Fruit fly (Drosophila melanogaster) whole organism, embryonic: ENCODE data around the gene CG13114.

Experiments
- ATbp ChIP-seq: fragments of 200-800 bp; sonication (Bioruptor generic); optimal IDR thresholded peaks from 2 replicates; lab custom pipeline; 2017; ENCODE audit warnings: missing biosample characterization, mild to moderate bottlenecking, missing genetic modification characterization, missing genetic modification reagents
- BtbVII ChIP-seq: fragments of 200-800 bp; sonication (Bioruptor generic); optimal IDR thresholded peaks from 3 replicates; lab custom pipeline; 2017; ENCODE audit warnings: missing biosample characterization, mild to moderate bottlenecking, missing genetic modification characterization
- C15 ChIP-seq: fragments of 200-800 bp; sonication (Bioruptor generic); IDR thresholded peaks from 3 replicates; pipeline ENCODE4 v1.3.6; 2022; ENCODE audit warnings: missing biosample characterization, missing genetic modification characterization
- CG10209 ChIP-seq: fragments of 200-800 bp; sonication (Bioruptor generic); optimal IDR thresholded peaks from 3 replicates; lab custom pipeline; 2017; ENCODE audit warnings: missing biosample characterization, mild to moderate bottlenecking, missing genetic modification characterization, missing genetic modification reagents
- CG10462 ChIP-seq: fragments of 200-800 bp; sonication (Bioruptor generic); optimal IDR thresholded peaks from 2 replicates; lab custom pipeline; 2016; ENCODE audit warnings: missing biosample characterization, missing genetic modification characterization
- CG10565 ChIP-seq: fragments of 200-800 bp; sonication (Bioruptor generic); optimal IDR thresholded peaks from 3 replicates; lab custom pipeline; 2016; ENCODE audit warnings: missing biosample characterization, mild to moderate bottlenecking, missing genetic modification characterization
- CG11695 ChIP-seq: fragments of 200-800 bp; sonication (Bioruptor generic); IDR thresholded peaks from 3 replicates; pipeline ENCODE4 v1.3.6; 2022; ENCODE audit warnings: missing biosample characterization, missing genetic modification characterization
- CG12769 ChIP-seq: fragments of 200-800 bp; sonication (Bioruptor generic); optimal IDR thresholded peaks from 2 replicates; lab custom pipeline; 2019; ENCODE audit warnings: missing biosample characterization, mild to moderate bottlenecking, missing genetic modification characterization, moderate library complexity
- CG13123 ChIP-seq: fragments of 200-800 bp; sonication (Bioruptor generic); optimal IDR thresholded peaks from 2 replicates; lab custom pipeline; 2016; ENCODE audit warnings: missing biosample characterization, missing genetic modification characterization
- CG15073 ChIP-seq: fragments of 200-800 bp; sonication (Bioruptor generic); optimal IDR thresholded peaks from 2 replicates; lab custom pipeline; 2016; ENCODE audit warnings: missing biosample characterization, missing genetic modification characterization
- CG15269 ChIP-seq: fragments of 200-800 bp; sonication (Bioruptor generic); optimal IDR thresholded peaks from 2 replicates; lab custom pipeline; 2018; ENCODE audit warnings: missing biosample characterization, mild to moderate bottlenecking, missing genetic modification characterization, moderate library complexity
- CG1529 ChIP-seq: fragments of 200-800 bp; sonication (Bioruptor generic); optimal IDR thresholded peaks from 3 replicates; lab custom pipeline; 2018; ENCODE audit warnings: missing biosample characterization, missing genetic modification characterization
- CG1603 ChIP-seq: fragments of 200-800 bp; sonication (Bioruptor generic); optimal IDR thresholded peaks from 2 replicates; lab custom pipeline; 2019; ENCODE audit warnings: missing biosample characterization, mild to moderate bottlenecking, missing genetic modification characterization, moderate library complexity
- CG30431 ChIP-seq: fragments of 200-800 bp; sonication (Bioruptor generic); optimal IDR thresholded peaks from 2 replicates; lab custom pipeline; 2017; ENCODE audit warnings: missing biosample characterization, missing genetic modification characterization
- CG32532 ChIP-seq: fragments of 200-800 bp; sonication (Bioruptor generic); IDR thresholded peaks from 2 replicates; pipeline ENCODE4 v1.3.6; 2022; ENCODE audit warnings: missing biosample characterization, missing genetic modification characterization
- CG3281 ChIP-seq: fragments of 200-800 bp; sonication (Bioruptor generic); optimal IDR thresholded peaks from 3 replicates; lab custom pipeline; 2017; ENCODE audit warnings: missing biosample characterization, mild to moderate bottlenecking, missing genetic modification characterization
- CG3407 ChIP-seq: fragments of 200-800 bp; sonication (Bioruptor generic); optimal IDR thresholded peaks from 2 replicates; lab custom pipeline; 2018; ENCODE audit warnings: missing biosample characterization, mild to moderate bottlenecking, missing genetic modification characterization
- CG3995 ChIP-seq: fragments of 200-800 bp; sonication (Bioruptor generic); optimal IDR thresholded peaks from 3 replicates; lab custom pipeline; 2016; ENCODE audit warnings: missing biosample characterization, missing genetic modification characterization
- CG4328 ChIP-seq: fragments of 200-800 bp; sonication (Bioruptor generic); optimal IDR thresholded peaks from 3 replicates; lab custom pipeline; 2017; ENCODE audit warnings: missing biosample characterization, missing genetic modification reagents, missing genetic modification characterization
- CG6813 ChIP-seq: fragments of 200-800 bp; sonication (Bioruptor generic); optimal IDR thresholded peaks from 2 replicates; lab custom pipeline; 2017; ENCODE audit warnings: missing biosample characterization, missing genetic modification characterization, mild to moderate bottlenecking, moderate library complexity, missing genetic modification reagents
- CG7556 ChIP-seq: fragments of 200-800 bp; sonication (Bioruptor generic); optimal IDR thresholded peaks from 2 replicates; lab custom pipeline; 2017; ENCODE audit warnings: missing biosample characterization, mild to moderate bottlenecking, missing genetic modification characterization
- CG7745 ChIP-seq: fragments of 200-800 bp; sonication (Bioruptor generic); optimal IDR thresholded peaks from 2 replicates; lab custom pipeline; 2018; ENCODE audit warnings: missing biosample characterization, mild to moderate bottlenecking, missing genetic modification characterization, moderate library complexity
- CG7928 ChIP-seq: fragments of 200-800 bp; sonication (Bioruptor generic); optimal IDR thresholded peaks from 2 replicates; lab custom pipeline; 2017; ENCODE audit warnings: missing biosample characterization, mild to moderate bottlenecking, missing genetic modification characterization
- CG8290 ChIP-seq, 3 experiments: fragments of 200-800 bp; sonication (Bioruptor generic); optimal IDR thresholded peaks; 2 replicates each; lab custom pipeline; 2016 to 2019; ENCODE audit warnings: missing biosample characterization in 3 of 3, missing genetic modification characterization in 3 of 3, mild to moderate bottlenecking in 2 of 3, moderate library complexity in 1 of 3
- CG8478 ChIP-seq: fragments of >200 bp; optimal IDR thresholded peaks from 2 replicates; lab custom pipeline; 2018
- CG9876 ChIP-seq: fragments of 200-800 bp; sonication (Bioruptor generic); optimal IDR thresholded peaks from 2 replicates; lab custom pipeline; 2016; ENCODE audit warnings: missing biosample characterization, missing genetic modification characterization
- Hmr ChIP-seq: fragments of 200-800 bp; sonication (Bioruptor generic); optimal IDR thresholded peaks from 3 replicates; lab custom pipeline; 2017; ENCODE audit warnings: mild to moderate bottlenecking, missing biosample characterization, missing genetic modification reagents, missing genetic modification characterization
- Lhr ChIP-seq: fragments of 200-800 bp; sonication (Bioruptor generic); optimal IDR thresholded peaks from 3 replicates; lab custom pipeline; 2017; ENCODE audit warnings: mild to moderate bottlenecking, missing biosample characterization, missing genetic modification reagents, missing genetic modification characterization
- Lpt ChIP-seq: fragments of >200 bp; optimal IDR thresholded peaks from 2 replicates; lab custom pipeline; 2018; ENCODE audit warnings: missing biosample characterization, missing genetic modification characterization
- Mes4 ChIP-seq: fragments of 200-800 bp; sonication (Bioruptor generic); optimal IDR thresholded peaks from 2 replicates; lab custom pipeline; 2016; ENCODE audit warnings: missing biosample characterization, missing genetic modification characterization
- Optix ChIP-seq: fragments of 200-800 bp; sonication (Bioruptor generic); IDR thresholded peaks from 3 replicates; pipeline ENCODE4 v1.3.6; 2022; ENCODE audit warnings: missing biosample characterization, missing genetic modification characterization
- Taf1 ChIP-seq: fragments of 200-800 bp; sonication (Bioruptor generic); IDR thresholded peaks from 2 replicates; pipeline ENCODE4 v1.3.6; 2022; ENCODE audit warnings: missing biosample characterization, missing genetic modification characterization
- abd-A ChIP-seq: fragments of 200-800 bp; sonication (Bioruptor generic); optimal IDR thresholded peaks from 3 replicates; lab custom pipeline; 2019; ENCODE audit warnings: missing biosample characterization, mild to moderate bottlenecking, missing genetic modification characterization, moderate library complexity
- ap ChIP-seq: fragments of 200-800 bp; sonication (Bioruptor generic); IDR thresholded peaks from 2 replicates; pipeline ENCODE4 v1.3.6; 2022; ENCODE audit warnings: missing biosample characterization, missing genetic modification characterization
- bigmax ChIP-seq: fragments of 200-800 bp; sonication (Bioruptor generic); optimal IDR thresholded peaks from 2 replicates; lab custom pipeline; 2018; ENCODE audit warnings: missing biosample characterization, mild to moderate bottlenecking, missing genetic modification characterization
- chinmo ChIP-seq: fragments of 200-800 bp; sonication (Bioruptor generic); IDR thresholded peaks from 4 replicates; pipeline ENCODE4 v1.3.6; 2022; ENCODE audit warnings: missing biosample characterization, missing genetic modification characterization; ENCODE audit not compliant: partially characterized antibody
- dimm ChIP-seq: fragments of 200-800 bp; sonication (Bioruptor generic); IDR thresholded peaks from 2 replicates; pipeline ENCODE4 v1.3.6; 2022; ENCODE audit warnings: missing biosample characterization, missing genetic modification characterization
- dpn ChIP-seq, 2 experiments: fragments of 200-800 bp; sonication (Bioruptor generic); optimal IDR thresholded peaks; 3 replicates each; lab custom pipeline; 2016; ENCODE audit warnings: missing biosample characterization in 2 of 2, missing genetic modification characterization in 2 of 2
- gcm2 ChIP-seq: fragments of 200-800 bp; sonication (Bioruptor generic); optimal IDR thresholded peaks from 2 replicates; lab custom pipeline; 2016; ENCODE audit warnings: missing biosample characterization, missing genetic modification characterization
- gro ChIP-seq: fragments of 200-800 bp; sonication (Bioruptor generic); optimal IDR thresholded peaks from 2 replicates; lab custom pipeline; 2016; ENCODE audit warnings: missing biosample characterization, missing genetic modification characterization
- lov ChIP-seq, 2 experiments: fragments of 200-800 bp in 1 of 2; fragments of >200 bp in 1 of 2; sonication (Bioruptor generic) in 1 of 2; IDR thresholded peaks in 1 of 2; optimal IDR thresholded peaks in 1 of 2; 2 replicates in 1 of 2; 3 replicates in 1 of 2; pipeline versions ENCODE4 v1.3.6 to Lab custom; 2017 to 2022; ENCODE audit warnings: missing biosample characterization in 1 of 2, missing genetic modification characterization in 1 of 2
- mld ChIP-seq: fragments of 200-800 bp; sonication (Bioruptor generic); IDR thresholded peaks from 3 replicates; pipeline ENCODE4 v1.3.6; 2022; ENCODE audit warnings: missing biosample characterization, missing genetic modification characterization; ENCODE audit not compliant: partially characterized antibody
- nau ChIP-seq: fragments of 200-800 bp; sonication (Bioruptor generic); optimal IDR thresholded peaks from 3 replicates; lab custom pipeline; 2017; ENCODE audit warnings: missing biosample characterization, mild to moderate bottlenecking, missing genetic modification characterization, missing genetic modification reagents
- odd ChIP-seq: fragments of 200-800 bp; sonication (Bioruptor generic); optimal IDR thresholded peaks from 2 replicates; lab custom pipeline; 2017; ENCODE audit warnings: missing biosample characterization, mild to moderate bottlenecking, missing genetic modification characterization
- onecut ChIP-seq: fragments of 200-800 bp; sonication (Bioruptor generic); IDR thresholded peaks from 2 replicates; pipeline ENCODE4 v1.3.6; 2022; ENCODE audit warnings: missing biosample characterization, missing genetic modification characterization
- row ChIP-seq: fragments of 200-800 bp; sonication (Bioruptor generic); IDR thresholded peaks from 3 replicates; pipeline ENCODE4 v1.3.6; 2022; ENCODE audit warnings: missing biosample characterization, missing genetic modification characterization
- sens ChIP-seq: fragments of 200-800 bp; sonication (Bioruptor generic); peaks from one replicate; lab custom pipeline; 2016; ENCODE audit warnings: missing biosample characterization, missing genetic modification characterization
- sna ChIP-seq: fragments of 200-800 bp; sonication (Bioruptor generic); IDR thresholded peaks from 2 replicates; pipeline ENCODE4 v1.3.6; 2022; ENCODE audit warnings: missing biosample characterization, missing genetic modification characterization; ENCODE audit not compliant: partially characterized antibody
- z ChIP-seq: fragments of 200-800 bp; sonication (Bioruptor generic); IDR thresholded peaks from 3 replicates; pipeline ENCODE4 v1.3.6; 2022; ENCODE audit warnings: missing biosample characterization, missing genetic modification characterization

Gene CG13114

DNA sequence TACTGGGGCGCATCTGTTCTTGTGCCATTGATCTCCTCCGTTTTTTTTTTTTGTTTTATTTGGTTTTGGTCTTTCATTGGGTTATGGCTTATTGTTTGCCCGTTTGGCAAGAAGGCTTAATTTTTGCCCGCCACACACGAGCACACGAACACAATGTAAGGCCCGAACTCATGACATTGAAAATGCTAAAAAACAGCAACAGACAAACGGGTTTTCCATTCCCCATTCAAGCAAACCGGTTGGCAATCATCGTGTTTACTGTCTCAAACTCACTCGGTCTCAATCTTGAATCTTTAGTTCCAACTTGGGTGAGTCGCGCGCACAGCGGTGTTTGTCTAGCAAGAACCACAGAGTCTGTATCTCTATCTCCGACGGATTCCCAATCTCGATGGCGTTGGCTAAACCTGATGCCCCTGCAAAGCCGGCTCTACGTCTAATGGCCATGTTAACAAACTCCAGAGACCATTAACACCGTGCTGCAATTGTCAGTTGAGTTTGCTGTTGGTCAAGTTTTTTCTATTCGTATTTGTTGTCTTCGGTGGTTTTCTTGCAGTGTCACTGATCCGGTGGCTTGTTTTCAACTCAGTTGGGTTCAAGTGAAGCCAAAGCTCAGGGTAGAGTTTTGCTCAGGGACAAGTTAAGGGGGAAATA lies 36.9 kb upstream of the CG13114 start:
- TF ChIP-seq nau (GFP tag; lab: Kevin White, UChicago), result no peak
- no peak for TF ChIP-seq gcm2 (GFP tag; lab: Kevin White, UChicago)
- peak; percentile 48 for TF ChIP-seq abd-A (tag; lab: Kevin White, UChicago)
- TF ChIP-seq ap (GFP tag; lab: Robert Waterston, UW), result no peak
- TF ChIP-seq CG15073 (GFP tag; lab: Kevin White, UChicago), result no peak
- TF ChIP-seq CG3995 (GFP tag; lab: Kevin White, UChicago), result no peak
- TF ChIP-seq CG8478 (lab: Kevin White, UChicago), result no peak
- no peak for TF ChIP-seq C15 (GFP tag; lab: Robert Waterston, UW)
- no peak for TF ChIP-seq dimm
- 0 out of 2 replicates have a peak, but pooled peaks have one; percentile 19 for TF ChIP-seq CG32532
- no peak for TF ChIP-seq CG10209
- no peak for TF ChIP-seq dpn (GFP tag; optimal IDR thresholded peaks at IDR 0.05; lab: Kevin White, UChicago)
- TF ChIP-seq ATbp (GFP tag; lab: Kevin White, UChicago), result peak; percentile 0
- no peak for TF ChIP-seq CG13123 (GFP tag; lab: Kevin White, UChicago)
- TF ChIP-seq chinmo, result peak; percentile 88; the same call in 3 of the 4 replicates
- no peak for TF ChIP-seq odd (GFP tag; lab: Kevin White, UChicago)
- TF ChIP-seq CG3281 (GFP tag; lab: Kevin White, UChicago), result peak; percentile 33
- no peak for TF ChIP-seq Lpt
- no peak for TF ChIP-seq CG10565 (GFP tag; lab: Kevin White, UChicago)
- TF ChIP-seq CG7745, result no peak
- TF ChIP-seq Lhr (GFP tag; lab: Kevin White, UChicago), result no peak
- peak; percentile 9 for TF ChIP-seq BtbVII
- peak; percentile 15 for TF ChIP-seq gro
- peak; percentile 5 for TF ChIP-seq CG15269 (tag; lab: Kevin White, UChicago)
- TF ChIP-seq CG10462 (GFP tag; lab: Kevin White, UChicago), result no peak
- TF ChIP-seq CG6813, result peak; percentile 7
- 0 out of 3 replicates have a peak, but pooled peaks have one; percentile 8 for TF ChIP-seq z (GFP tag; lab: Robert Waterston, UW)
- no peak for TF ChIP-seq Optix
- TF ChIP-seq CG3407 (GFP tag; lab: Kevin White, UChicago), result no peak
- no peak for TF ChIP-seq row (GFP tag; lab: Robert Waterston, UW)
- no peak for TF ChIP-seq CG1529 (GFP tag; lab: Kevin White, UChicago)
- TF ChIP-seq Hmr (GFP tag; lab: Kevin White, UChicago), result peak; percentile 1
- peak; percentile 87 for TF ChIP-seq CG12769 (tag; lab: Kevin White, UChicago)
- no peak for TF ChIP-seq sna (GFP tag; lab: Robert Waterston, UW)
- no peak for TF ChIP-seq CG11695 (GFP tag; lab: Robert Waterston, UW)
- TF ChIP-seq sens (GFP tag; lab: Kevin White, UChicago), result peak; percentile 75
- TF ChIP-seq CG1603 (tag; lab: Kevin White, UChicago), result no peak
- no peak for TF ChIP-seq CG7928 (GFP tag; lab: Kevin White, UChicago)
- TF ChIP-seq Taf1 (GFP tag; lab: Robert Waterston, UW), result no peak
- TF ChIP-seq Mes4, result no peak
- no peak for TF ChIP-seq onecut (GFP tag; lab: Robert Waterston, UW)
- TF ChIP-seq CG30431 (GFP tag; lab: Kevin White, UChicago), result no peak
- no peak for TF ChIP-seq lov (optimal IDR thresholded peaks at IDR 0.05; lab: Kevin White, UChicago)
- 0 out of 3 replicates have a peak, but pooled peaks have one; percentile 48 for TF ChIP-seq lov (GFP tag; IDR thresholded peaks at IDR 0.05; lab: Robert Waterston, UW)
- TF ChIP-seq mld (GFP tag; lab: Robert Waterston, UW), result no peak
- no peak for TF ChIP-seq CG9876 (GFP tag; lab: Kevin White, UChicago)
- TF ChIP-seq CG8290 (GFP tag; optimal IDR thresholded peaks at IDR 0.05; lab: Kevin White, UChicago), result no peak
- TF ChIP-seq CG8290 (tag; optimal IDR thresholded peaks at IDR 0.05; lab: Kevin White, UChicago), result peak in 1 of 2 experiments; percentile 48
- no peak for TF ChIP-seq CG7556
- TF ChIP-seq CG4328, result no peak
- TF ChIP-seq bigmax, result no peak
